Fruit fly (Drosophila melanogaster) whole organism, embryonic: ENCODE measurements around the gene Alp13.

Experiments
- Ada2b ChIP-seq: fragments of 200-800 bp; sonication (Bioruptor generic); IDR thresholded peaks from 2 replicates; pipeline ENCODE4 v1.3.6; 2022; ENCODE audit warnings: missing biosample characterization, missing genetic modification characterization
- Atf3 ChIP-seq: fragments of 200-800 bp; sonication (Bioruptor generic); optimal IDR thresholded peaks from 3 replicates; lab custom pipeline; 2016; ENCODE audit warnings: missing biosample characterization, missing genetic modification characterization
- Awh ChIP-seq: fragments of 200-800 bp; sonication (Bioruptor generic); IDR thresholded peaks from 2 replicates; pipeline ENCODE4, ENCODE4 v1.3.6; 2022; ENCODE audit warnings: missing biosample characterization, missing genetic modification characterization
- Bdp1 ChIP-seq: fragments of 200-800 bp; sonication (Bioruptor generic); optimal IDR thresholded peaks from 3 replicates; lab custom pipeline; 2016; ENCODE audit warnings: missing biosample characterization, missing genetic modification characterization
- BtbVII ChIP-seq: fragments of 200-800 bp; sonication (Bioruptor generic); optimal IDR thresholded peaks from 3 replicates; lab custom pipeline; 2017; ENCODE audit warnings: missing biosample characterization, mild to moderate bottlenecking, missing genetic modification characterization
- CG10147 ChIP-seq: fragments of 200-800 bp; sonication (Bioruptor generic); optimal IDR thresholded peaks from 2 replicates; lab custom pipeline; 2019; ENCODE audit warnings: missing biosample characterization, mild to moderate bottlenecking, missing genetic modification characterization, moderate library complexity
- CG10267 ChIP-seq: fragments of 200-800 bp; sonication (Bioruptor generic); optimal IDR thresholded peaks from 2 replicates; lab custom pipeline; 2018; ENCODE audit warnings: missing biosample characterization, mild to moderate bottlenecking, missing genetic modification characterization, moderate library complexity
- CG10543 ChIP-seq: fragments of 200-800 bp; sonication (Bioruptor generic); optimal IDR thresholded peaks from 3 replicates; lab custom pipeline; 2017; ENCODE audit warnings: missing biosample characterization, mild to moderate bottlenecking, missing genetic modification characterization, moderate library complexity
- CG12236 ChIP-seq: fragments of 200-800 bp; sonication (Bioruptor generic); optimal IDR thresholded peaks from 2 replicates; lab custom pipeline; 2016; ENCODE audit warnings: missing biosample characterization, missing genetic modification characterization
- CG12659 ChIP-seq: fragments of 200-800 bp; sonication (Bioruptor generic); optimal IDR thresholded peaks from 3 replicates; lab custom pipeline; 2017; ENCODE audit warnings: mild to moderate bottlenecking, missing biosample characterization, missing genetic modification reagents, missing genetic modification characterization
- CG14014 ChIP-seq: fragments of 200-800 bp; sonication (Bioruptor generic); IDR thresholded peaks from 2 replicates; pipeline ENCODE4 v1.3.6; 2022; ENCODE audit warnings: missing biosample characterization, missing genetic modification characterization
- CG14441 ChIP-seq: fragments of 200-800 bp; sonication (Bioruptor generic); IDR thresholded peaks from 2 replicates; pipeline ENCODE4 v1.3.6; 2022; ENCODE audit warnings: missing biosample characterization, missing genetic modification characterization
- CG15479 ChIP-seq: fragments of 200-800 bp; sonication (Bioruptor generic); optimal IDR thresholded peaks from 3 replicates; lab custom pipeline; 2019; ENCODE audit warnings: missing biosample characterization, mild to moderate bottlenecking, missing genetic modification characterization, moderate library complexity
- CG15601 ChIP-seq: fragments of 200-800 bp; sonication (Bioruptor generic); optimal IDR thresholded peaks from 3 replicates; lab custom pipeline; 2019; ENCODE audit warnings: missing biosample characterization, mild to moderate bottlenecking, missing genetic modification characterization, moderate library complexity
- CG2129 ChIP-seq: fragments of 200-800 bp; sonication (Bioruptor generic); IDR thresholded peaks from 2 replicates; pipeline ENCODE4 v1.3.6; 2022; ENCODE audit warnings: missing biosample characterization, missing genetic modification characterization; ENCODE audit not compliant: partially characterized antibody
- CG2202 ChIP-seq: fragments of 200-800 bp; sonication (Bioruptor generic); optimal IDR thresholded peaks from 2 replicates; lab custom pipeline; 2018; ENCODE audit warnings: missing biosample characterization, mild to moderate bottlenecking, missing genetic modification characterization
- CG2712 ChIP-seq: fragments of 200-800 bp; optimal IDR thresholded peaks from 3 replicates; lab custom pipeline; 2019; ENCODE audit warnings: missing biosample characterization, mild to moderate bottlenecking, missing genetic modification characterization, moderate library complexity
- CG31365 ChIP-seq: fragments of 200-800 bp; sonication (Bioruptor generic); optimal IDR thresholded peaks from 2 replicates; lab custom pipeline; 2018; ENCODE audit warnings: missing biosample characterization, mild to moderate bottlenecking, missing genetic modification characterization
- CG31388 ChIP-seq: fragments of 200-800 bp; sonication (Bioruptor generic); optimal IDR thresholded peaks from 2 replicates; lab custom pipeline; 2016; ENCODE audit warnings: missing biosample characterization, missing genetic modification characterization
- CG32772 ChIP-seq: fragments of 200-800 bp; sonication (Bioruptor generic); IDR thresholded peaks from 2 replicates; pipeline ENCODE4 v1.3.6; 2022; ENCODE audit warnings: missing biosample characterization, missing genetic modification characterization
- CG3847 ChIP-seq: fragments of 200-800 bp; sonication (Bioruptor generic); IDR thresholded peaks from 2 replicates; pipeline ENCODE4 v1.3.6; 2022; ENCODE audit warnings: missing biosample characterization, missing genetic modification characterization
- CG4617 ChIP-seq: fragments of 200-800 bp; sonication (Bioruptor generic); optimal IDR thresholded peaks from 3 replicates; lab custom pipeline; 2016; ENCODE audit warnings: missing biosample characterization, missing genetic modification characterization, borderline replicate concordance
- CG5953 ChIP-seq: fragments of 200-800 bp; sonication (Bioruptor generic); IDR thresholded peaks from 2 replicates; pipeline ENCODE4 v1.3.6; 2022; ENCODE audit warnings: missing biosample characterization, missing genetic modification characterization
- CG6254 ChIP-seq: fragments of 200-800 bp; sonication (Bioruptor generic); optimal IDR thresholded peaks from 3 replicates; lab custom pipeline; 2017; ENCODE audit warnings: mild to moderate bottlenecking, missing biosample characterization, missing genetic modification reagents, missing genetic modification characterization
- CG6654 ChIP-seq: fragments of 200-800 bp; sonication (Bioruptor generic); optimal IDR thresholded peaks from 2 replicates; lab custom pipeline; 2017; ENCODE audit warnings: missing biosample characterization, mild to moderate bottlenecking, missing genetic modification characterization
- CG6765 ChIP-seq: fragments of 200-800 bp; sonication (Bioruptor generic); optimal IDR thresholded peaks from 3 replicates; lab custom pipeline; 2017; ENCODE audit warnings: missing biosample characterization, mild to moderate bottlenecking, missing genetic modification characterization
- CG7372 ChIP-seq: fragments of 200-800 bp; sonication (Bioruptor generic); IDR thresholded peaks from 2 replicates; pipeline ENCODE4 v1.3.6; 2022; ENCODE audit warnings: missing biosample characterization, missing genetic modification characterization
- CG7745 ChIP-seq: fragments of 200-800 bp; sonication (Bioruptor generic); optimal IDR thresholded peaks from 2 replicates; lab custom pipeline; 2018; ENCODE audit warnings: missing biosample characterization, mild to moderate bottlenecking, missing genetic modification characterization, moderate library complexity
- CTCF ChIP-seq: fragments of 200-800 bp; sonication (Bioruptor generic); optimal IDR thresholded peaks from 2 replicates; lab custom pipeline; 2017; ENCODE audit warnings: missing biosample characterization, mild to moderate bottlenecking, missing genetic modification characterization, moderate library complexity
- Doc3 ChIP-seq: fragments of 200-800 bp; sonication (Bioruptor generic); IDR thresholded peaks from 3 replicates; pipeline ENCODE4 v1.3.6; 2022; ENCODE audit warnings: missing biosample characterization, missing genetic modification characterization; ENCODE audit not compliant: partially characterized antibody
- Lpt ChIP-seq: fragments of >200 bp; optimal IDR thresholded peaks from 2 replicates; lab custom pipeline; 2018; ENCODE audit warnings: missing biosample characterization, missing genetic modification characterization
- Usf ChIP-seq: fragments of 200-800 bp; sonication (Bioruptor generic); optimal IDR thresholded peaks from 2 replicates; lab custom pipeline; 2017; ENCODE audit warnings: missing genotype, missing biosample characterization, missing genetic modification characterization
- ac ChIP-seq: fragments of 200-800 bp; sonication (Bioruptor generic); optimal IDR thresholded peaks from 3 replicates; lab custom pipeline; 2017; ENCODE audit warnings: missing biosample characterization, mild to moderate bottlenecking, missing genetic modification characterization
- bbx ChIP-seq: fragments of 200-800 bp; sonication (Bioruptor generic); IDR thresholded peaks from 2 replicates; pipeline ENCODE4 v1.3.6; 2022; ENCODE audit warnings: missing biosample characterization, missing genetic modification characterization; ENCODE audit not compliant: partially characterized antibody
- crp ChIP-seq, 2 experiments: fragments of 200-800 bp; sonication (Bioruptor generic); optimal IDR thresholded peaks; 2 replicates in 1 of 2; 3 replicates in 1 of 2; lab custom pipeline; 2017; ENCODE audit warnings: missing biosample characterization in 2 of 2, missing genetic modification characterization in 2 of 2, mild to moderate bottlenecking in 1 of 2, moderate library complexity in 1 of 2
- dimm ChIP-seq: fragments of 200-800 bp; sonication (Bioruptor generic); IDR thresholded peaks from 2 replicates; pipeline ENCODE4 v1.3.6; 2022; ENCODE audit warnings: missing biosample characterization, missing genetic modification characterization
- esg ChIP-seq: fragments of 200-800 bp; sonication (Bioruptor generic); conservative IDR thresholded peaks from 2 replicates; pipeline ENCODE4 v1.3.6; 2022; ENCODE audit warnings: missing biosample characterization, missing genetic modification characterization
- hb ChIP-seq: fragments of 200-800 bp; sonication (Bioruptor generic); IDR thresholded peaks from 3 replicates; pipeline ENCODE4 v1.3.6; 2022; ENCODE audit warnings: missing biosample characterization, missing genetic modification characterization; ENCODE audit not compliant: partially characterized antibody
- inv ChIP-seq: fragments of 200-800 bp; sonication (Bioruptor generic); IDR thresholded peaks from 2 replicates; pipeline ENCODE4 v1.3.6; 2022; ENCODE audit warnings: missing biosample characterization, missing genetic modification characterization; ENCODE audit not compliant: partially characterized antibody
- kay ChIP-seq: fragments of 200-800 bp; sonication (Bioruptor generic); optimal IDR thresholded peaks from 2 replicates; lab custom pipeline; 2016; ENCODE audit warnings: missing biosample characterization, missing genetic modification characterization
- pros ChIP-seq: fragments of 200-800 bp; sonication (Bioruptor generic); optimal IDR thresholded peaks from 3 replicates; lab custom pipeline; 2019; ENCODE audit warnings: missing biosample characterization, mild to moderate bottlenecking, missing genetic modification characterization, moderate library complexity
- schlank ChIP-seq: fragments of 200-800 bp; sonication (Bioruptor generic); optimal IDR thresholded peaks from 2 replicates; lab custom pipeline; 2018; ENCODE audit warnings: missing biosample characterization, mild to moderate bottlenecking, missing genetic modification characterization
- seq ChIP-seq: fragments of 200-800 bp; sonication (Bioruptor generic); IDR thresholded peaks from 2 replicates; pipeline ENCODE4 v1.3.6; 2022; ENCODE audit warnings: missing biosample characterization, missing genetic modification characterization
- tll ChIP-seq, 2 experiments: fragments of 200-800 bp in 1 of 2; fragments of >200 bp in 1 of 2; sonication (Bioruptor generic) in 1 of 2; optimal IDR thresholded peaks; 2 replicates each; lab custom pipeline; 2017 to 2019; ENCODE audit warnings: missing biosample characterization in 2 of 2, missing genetic modification characterization in 2 of 2, mild to moderate bottlenecking in 1 of 2, moderate library complexity in 1 of 2
- trh ChIP-seq: fragments of 200-800 bp; sonication (Bioruptor generic); optimal IDR thresholded peaks from 2 replicates; lab custom pipeline; 2016; ENCODE audit warnings: missing biosample characterization, missing genetic modification characterization
- zen ChIP-seq: fragments of 200-800 bp; sonication (Bioruptor generic); optimal IDR thresholded peaks from 3 replicates; lab custom pipeline; 2018; ENCODE audit warnings: missing biosample characterization, mild to moderate bottlenecking, missing genetic modification characterization, moderate library complexity
- zen2 ChIP-seq: fragments of 200-800 bp; sonication (Bioruptor generic); IDR thresholded peaks from 3 replicates; pipeline ENCODE4 v1.3.6; 2022; ENCODE audit warnings: missing biosample characterization, missing genetic modification characterization; ENCODE audit not compliant: partially characterized antibody

Alp13 gene

dm6 chr3R:10111150-10111814, 36.1 kb upstream of the Alp13 start (continued):
- peak; percentile 58 for TF ChIP-seq CG15479
- TF ChIP-seq hb (GFP tag; lab: Robert Waterston, UW) = 0 out of 3 replicates have a peak, but pooled peaks have one; percentile 34
- TF ChIP-seq seq (GFP tag; lab: Robert Waterston, UW) = no peak
- TF ChIP-seq zen (tag; lab: Kevin White, UChicago) = peak; percentile 52
- TF ChIP-seq pros (GFP tag; lab: Kevin White, UChicago) = peak; percentile 7
- TF ChIP-seq tll (GFP tag; optimal IDR thresholded peaks at IDR 0.05; lab: Kevin White, UChicago) = peak in 1 of 2 experiments; percentile 73
- no peak for TF ChIP-seq CG6654
- no peak for TF ChIP-seq Doc3 (GFP tag; lab: Robert Waterston, UW)
- TF ChIP-seq CG14014 (GFP tag; lab: Robert Waterston, UW) = no peak
- 0 out of 3 replicates have a peak, but pooled peaks have one; percentile 6 for TF ChIP-seq zen2 (GFP tag; lab: Robert Waterston, UW)

- no peak for TF ChIP-seq dimm (GFP tag; lab: Robert Waterston, UW)
- no peak for TF ChIP-seq CG6254 (GFP tag; lab: Kevin White, UChicago)
- no peak for TF ChIP-seq CG5953
- TF ChIP-seq bbx = no peak
- TF ChIP-seq CG31365 = no peak
- TF ChIP-seq CG10543 (GFP tag; lab: Kevin White, UChicago) = peak; percentile 44
- peak; percentile 81 for TF ChIP-seq CG12659 (GFP tag; lab: Kevin White, UChicago)
- no peak for TF ChIP-seq ac (GFP tag; lab: Kevin White, UChicago)
- no peak for TF ChIP-seq trh (GFP tag; lab: Kevin White, UChicago)
- TF ChIP-seq CG15601 (tag; lab: Kevin White, UChicago) = peak; percentile 59
- TF ChIP-seq CG10147 = peak; percentile 33
- peak; percentile 68 for TF ChIP-seq Bdp1 (GFP tag; lab: Kevin White, UChicago)
- TF ChIP-seq CG2202 = no peak
- no peak for TF ChIP-seq CG32772 (GFP tag; lab: Robert Waterston, UW)
- TF ChIP-seq CG10267 (tag; lab: Kevin White, UChicago) = peak; percentile 70
- TF ChIP-seq CG12236 (GFP tag; lab: Kevin White, UChicago) = peak; percentile 29
- no peak for TF ChIP-seq CG15479
- no peak for TF ChIP-seq CG2129 (GFP tag; lab: Robert Waterston, UW)
- no peak; the same call in 1 of the 2 replicates for TF ChIP-seq inv (GFP tag; lab: Robert Waterston, UW)
- peak; percentile 63 for TF ChIP-seq CG4617
- no peak for TF ChIP-seq crp (GFP tag; optimal IDR thresholded peaks at IDR 0.05; lab: Kevin White, UChicago)
- no peak for TF ChIP-seq BtbVII (GFP tag; lab: Kevin White, UChicago)
- no peak; the same call in 1 of the 2 replicates for TF ChIP-seq Ada2b (GFP tag; lab: Robert Waterston, UW)
- TF ChIP-seq schlank (tag; lab: Kevin White, UChicago) = peak; percentile 12
- TF ChIP-seq CG2712 (tag; lab: Kevin White, UChicago) = peak; percentile 97
- TF ChIP-seq Usf (GFP tag; lab: Kevin White, UChicago) = no peak
- no peak for TF ChIP-seq CG6765 (GFP tag; lab: Kevin White, UChicago)
- TF ChIP-seq CG31388 = no peak
- TF ChIP-seq CTCF (GFP tag; lab: Kevin White, UChicago) = peak; percentile 29
- peak; percentile 56 for TF ChIP-seq kay (GFP tag; lab: Kevin White, UChicago)
- TF ChIP-seq Atf3 = peak; percentile 7
- no peak for TF ChIP-seq Lpt
- no peak; the same call in 1 of the 2 replicates for TF ChIP-seq esg (GFP tag; lab: Robert Waterston, UW)
- peak; percentile 88 for TF ChIP-seq CG3847 (GFP tag; lab: Robert Waterston, UW)
- no peak for TF ChIP-seq CG7745
- peak; percentile 47; the same call in 1 of the 2 replicates for TF ChIP-seq CG14441
- no peak for TF ChIP-seq Awh (GFP tag; lab: Robert Waterston, UW)
- TF ChIP-seq CG7372 (GFP tag; lab: Robert Waterston, UW) = 0 out of 2 replicates have a peak, but pooled peaks have one; percentile 33
Observed at dm6 chr3R:10109938-10110337, 34.8 kb upstream of the Alp13 start, which contains the start of gene Fmr1. Gene Fmr1, minus strand, starts transcription at chr3R:10110121.
